Worm (Caenorhabditis elegans) whole organism, midembryonic: ENCODE measurements around the gene nspa-8.

Source experiments
- T22C8.4 ChIP-seq: fragments of 200-800 bp; sonication (Bioruptor generic); IDR thresholded peaks from 2 replicates; pipeline ENCODE4 v1.3.6; 2022; ENCODE audit warnings: missing genetic modification characterization, missing compliant biosample characterization
- cog-1 ChIP-seq: sonication (generic microtip); optimal IDR thresholded peaks from 2 replicates; lab custom pipeline; 2016; ENCODE audit warnings: missing genetic modification characterization, missing compliant biosample characterization
- flt-1 ChIP-seq: fragments of 200-800 bp; sonication (Bioruptor generic); IDR thresholded peaks from 2 replicates; pipeline ENCODE4 v1.3.6; 2022; ENCODE audit warnings: missing genetic modification characterization, missing compliant biosample characterization
- klf-2 ChIP-seq: fragments of 200-800 bp; sonication (Bioruptor generic); conservative IDR thresholded peaks from 2 replicates; pipeline ENCODE4 v1.3.6; 2022; ENCODE audit warnings: missing genetic modification reagents, missing genetic modification characterization, missing compliant biosample characterization
- med-1 ChIP-seq: sonication (generic microtip); optimal IDR thresholded peaks from 2 replicates; lab custom pipeline; 2017; ENCODE audit warnings: missing genetic modification characterization, mild to moderate bottlenecking, missing compliant biosample characterization, antibody characterized with exemption, missing genetic modification reagents; ENCODE audit not compliant: insufficient read depth
- ref-1 ChIP-seq: fragments of 200-800 bp; sonication (Bioruptor generic); conservative IDR thresholded peaks from 2 replicates; pipeline ENCODE4 v1.3.6; 2022; ENCODE audit warnings: missing genetic modification reagents, missing genetic modification characterization, missing compliant biosample characterization
- tab-1 ChIP-seq: fragments of 200-800 bp; sonication (Bioruptor generic); IDR thresholded peaks from 2 replicates; pipeline ENCODE4 v1.3.6; 2022; ENCODE audit warnings: missing genetic modification characterization, missing compliant biosample characterization
- ztf-23 ChIP-seq: fragments of 200-800 bp; sonication (Bioruptor generic); IDR thresholded peaks from 2 replicates; pipeline ENCODE4 v1.3.6; 2022; ENCODE audit warnings: missing genetic modification reagents, missing genetic modification characterization, missing compliant biosample characterization
- ztf-29 ChIP-seq: fragments of 200-800 bp; sonication (Bioruptor generic); IDR thresholded peaks from 2 replicates; pipeline ENCODE4 v1.3.6; 2022; ENCODE audit warnings: missing genetic modification reagents, missing genetic modification characterization, missing compliant biosample characterization

The nspa-8 gene

DNA sequence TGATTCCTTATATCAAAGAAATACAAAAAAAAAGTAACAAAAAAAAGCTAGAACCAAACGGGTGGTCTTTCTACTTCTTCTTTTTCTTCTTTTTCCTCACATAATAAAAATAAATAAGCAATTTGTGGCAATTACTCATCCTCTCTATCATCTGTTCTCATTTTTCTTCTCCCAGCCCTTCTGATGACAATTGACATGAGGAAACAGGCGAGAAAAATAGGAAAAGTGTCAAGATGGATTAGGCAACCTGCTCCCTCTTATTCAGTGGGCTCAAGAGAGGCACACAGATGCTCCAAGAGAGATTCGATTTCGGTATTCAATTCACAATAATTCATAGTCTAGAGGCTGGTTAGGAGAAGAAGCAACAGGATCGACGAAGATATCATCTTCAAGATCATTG lies 36.1 kb downstream of the nspa-8 start:
- TF ChIP-seq ref-1 (GFP tag; lab: Robert Waterston, UW) = no peak
- no peak for TF ChIP-seq flt-1 (GFP tag; lab: Robert Waterston, UW)
- TF ChIP-seq ztf-29 (GFP tag; lab: Robert Waterston, UW) = no peak

DNA sequence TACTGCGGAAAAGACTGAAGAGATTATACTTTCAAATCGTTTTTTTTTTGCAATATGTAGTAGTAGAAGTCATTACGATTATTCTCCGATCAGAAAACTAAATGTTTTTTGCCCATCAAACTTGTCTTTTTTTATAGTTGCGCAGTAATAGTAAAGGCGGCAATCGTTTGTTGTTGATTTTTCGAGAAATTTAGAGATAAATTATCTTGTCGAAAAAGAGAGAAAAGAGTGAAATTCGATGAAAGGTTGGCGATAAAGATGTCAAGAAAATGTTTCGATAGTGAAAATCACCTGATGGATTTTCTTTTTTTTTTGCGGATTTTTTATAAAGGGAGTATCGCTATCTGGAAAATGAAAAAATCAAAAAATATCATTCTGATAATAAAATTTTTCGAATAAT lies 38.4 kb downstream of the nspa-8 start:
- TF ChIP-seq med-1 (GFP tag; lab: Kevin White, UChicago) (no peak), ztf-23 (GFP tag; lab: Robert Waterston, UW) (no peak), cog-1 (tag; lab: Kevin White, UChicago) (no peak), flt-1 (GFP tag; lab: Robert Waterston, UW) (no peak), ref-1 (GFP tag; lab: Robert Waterston, UW) (no peak), tab-1 (GFP tag; lab: Robert Waterston, UW) (no peak), T22C8.4 (GFP tag; lab: Robert Waterston, UW) (no peak), ztf-29 (GFP tag; lab: Robert Waterston, UW) (no peak)

DNA sequence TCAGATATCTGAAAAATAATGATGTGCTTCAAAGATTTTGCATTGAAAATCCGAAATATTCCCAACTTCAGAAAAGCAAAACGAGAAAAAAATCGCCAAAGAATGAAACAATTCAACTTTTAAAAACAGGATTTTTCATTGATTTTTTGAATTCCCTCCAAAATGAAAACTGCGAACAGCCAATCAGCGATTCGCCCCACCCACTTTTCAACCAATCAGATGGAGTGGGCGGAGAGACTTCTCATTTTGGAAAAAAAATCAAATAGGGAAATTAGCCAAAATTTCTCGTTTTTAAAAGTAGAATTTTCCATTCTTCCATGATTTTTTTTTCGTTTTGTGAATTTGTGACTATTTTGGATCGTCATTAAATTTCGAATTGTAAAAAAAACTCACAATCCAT lies 42.1 kb downstream of the nspa-8 start:
- TF ChIP-seq ref-1 (GFP tag; lab: Robert Waterston, UW) (no peak), med-1 (GFP tag; lab: Kevin White, UChicago) (no peak), ztf-29 (GFP tag; lab: Robert Waterston, UW) (no peak)

DNA sequence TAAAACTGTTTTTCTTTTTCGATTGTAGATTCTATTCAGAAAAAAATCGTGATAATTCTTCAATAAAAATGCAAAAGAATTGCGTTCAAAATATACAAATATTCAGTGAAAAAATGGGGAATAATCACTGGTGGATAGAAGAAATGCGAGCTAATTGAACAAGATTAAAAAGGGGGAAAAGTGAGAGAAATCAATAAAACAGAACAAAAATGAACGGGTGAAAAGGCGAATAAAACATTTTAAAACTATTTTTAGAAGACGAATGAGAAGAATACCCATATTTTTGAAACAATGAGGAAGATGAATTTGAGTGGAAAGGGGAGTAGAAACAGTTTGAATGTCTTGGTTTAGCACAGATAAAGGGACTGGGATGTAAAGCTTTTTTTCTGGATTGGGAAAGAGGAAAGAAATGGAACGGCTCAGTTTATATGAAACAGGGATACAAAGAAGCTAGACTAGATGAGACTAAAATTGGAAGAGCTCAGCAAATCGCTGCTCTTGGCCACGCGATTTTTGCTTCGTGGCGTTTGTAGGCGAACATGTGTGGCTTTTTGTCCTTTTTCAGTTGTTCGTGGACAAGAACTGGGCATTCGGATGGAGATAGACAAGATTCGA lies 42.6 kb downstream of the nspa-8 start, which contains the start of gene Y50E8A.12:
TSS of gene Y50E8A.12 (minus strand) at position 51 of the 615 bp plus-strand sequence.
- TF ChIP-seq ref-1 (GFP tag; lab: Robert Waterston, UW) = no peak
- no peak for TF ChIP-seq ztf-23 (GFP tag; lab: Robert Waterston, UW)
- no peak for TF ChIP-seq cog-1 (tag; lab: Kevin White, UChicago)
- no peak for TF ChIP-seq klf-2 (GFP tag; lab: Robert Waterston, UW)
- no peak for TF ChIP-seq tab-1 (GFP tag; lab: Robert Waterston, UW)
- TF ChIP-seq flt-1 (GFP tag; lab: Robert Waterston, UW) = no peak
- TF ChIP-seq med-1 (GFP tag; lab: Kevin White, UChicago) = no peak
- TF ChIP-seq ztf-29 (GFP tag; lab: Robert Waterston, UW) = no peak
- no peak for TF ChIP-seq T22C8.4 (GFP tag; lab: Robert Waterston, UW)

DNA sequence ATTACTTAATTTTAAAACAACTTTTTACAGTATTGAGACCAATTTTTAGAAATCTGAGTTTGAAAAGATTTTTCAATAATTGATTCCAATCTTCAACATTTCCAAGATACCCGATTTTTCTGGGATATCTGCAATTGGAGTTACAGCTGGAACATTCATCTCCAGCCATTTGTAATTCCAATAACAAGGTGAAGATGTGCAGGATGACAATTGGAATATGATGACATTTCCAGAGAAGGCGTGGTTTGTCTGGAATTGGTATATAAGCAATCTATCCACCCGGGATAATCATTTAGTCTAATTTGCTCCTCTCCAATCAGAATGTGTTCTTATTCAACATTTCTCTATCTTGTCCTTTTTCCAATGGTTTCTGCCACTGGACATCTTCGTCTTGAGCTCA lies 45.7 kb downstream of the nspa-8 start, which contains the start of gene Y50E8A.11:
TSS of gene Y50E8A.11 (plus strand) at position 301 of the 400 bp plus-strand sequence.
- TF ChIP-seq tab-1 (GFP tag; lab: Robert Waterston, UW) (no peak), med-1 (GFP tag; lab: Kevin White, UChicago) (no peak), cog-1 (tag; lab: Kevin White, UChicago) (no peak), klf-2 (GFP tag; lab: Robert Waterston, UW) (no peak), T22C8.4 (GFP tag; lab: Robert Waterston, UW) (no peak), flt-1 (GFP tag; lab: Robert Waterston, UW) (no peak), ztf-23 (GFP tag; lab: Robert Waterston, UW) (no peak), ztf-29 (GFP tag; lab: Robert Waterston, UW) (no peak), ref-1 (GFP tag; lab: Robert Waterston, UW) (no peak)

DNA sequence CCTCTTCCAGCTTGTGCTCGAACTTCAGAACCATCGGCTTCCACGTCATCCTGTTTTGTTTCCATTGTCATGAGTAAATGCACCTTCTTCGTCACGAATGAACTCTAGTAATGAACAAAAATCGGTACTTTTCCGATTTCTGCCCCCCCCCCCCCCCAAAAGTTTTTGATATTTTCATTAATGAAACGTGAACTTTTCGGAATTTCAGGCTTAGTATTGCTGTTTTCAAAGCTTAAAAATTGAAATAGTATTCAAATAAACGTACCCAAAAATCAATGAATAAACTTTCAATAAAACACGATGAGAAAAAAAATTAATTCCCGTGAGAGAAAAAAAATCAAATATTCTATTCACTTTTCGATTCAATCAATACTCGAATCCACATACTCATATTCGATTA lies 47.2 kb downstream of the nspa-8 start, which contains the start of the genes scrm-7 and Y50E8A.10:
TSS of gene scrm-7 (minus strand) at position 101 of the 400 bp plus-strand sequence.
TSS of gene Y50E8A.10 (plus strand) at position 353 of the 400 bp plus-strand sequence.
- TF ChIP-seq ztf-23 (GFP tag; lab: Robert Waterston, UW) = no peak
- TF ChIP-seq ztf-29 (GFP tag; lab: Robert Waterston, UW) = no peak
- TF ChIP-seq T22C8.4 (GFP tag; lab: Robert Waterston, UW) = no peak
- no peak for TF ChIP-seq tab-1 (GFP tag; lab: Robert Waterston, UW)
- TF ChIP-seq cog-1 (tag; lab: Kevin White, UChicago) = no peak
- TF ChIP-seq klf-2 (GFP tag; lab: Robert Waterston, UW) = no peak
- TF ChIP-seq flt-1 (GFP tag; lab: Robert Waterston, UW) = no peak
- TF ChIP-seq med-1 (GFP tag; lab: Kevin White, UChicago) = no peak
- TF ChIP-seq ref-1 (GFP tag; lab: Robert Waterston, UW) = no peak
